Worm (Caenorhabditis elegans) whole organism, mixed stage, embryonic: Measurements from ENCODE around the gene F44D12.8.

Source experiments
- drap-1 ChIP-seq: fragments of 200-800 bp; sonication (Bioruptor generic); optimal IDR thresholded peaks from 3 replicates; lab custom pipeline; 2018; ENCODE audit warnings: mild to moderate bottlenecking, missing genetic modification characterization, missing compliant biosample characterization
- nhr-12 ChIP-seq: fragments of 150-350 bp; optimal IDR thresholded peaks from 2 replicates; lab custom pipeline; 2014; ENCODE audit warnings: missing biosample characterization, missing genetic modification characterization

ce11 chrIV:9994895-9995394 lies 28.1 kb upstream of the F44D12.8 start, which contains the start of gene uba-1:
- TF ChIP-seq drap-1 (GFP tag; lab: Kevin White, UChicago) (no peak), nhr-12 (tag; lab: Kevin White, UChicago) (no peak)
